Fruit fly (Drosophila melanogaster) whole organism: Measurements from ENCODE around the gene CG31087.

ENCODE experiments used
- CG8478 ChIP-seq: fragments of >200 bp; optimal IDR thresholded peaks from 2 replicates; lab custom pipeline; 2018; ENCODE audit warnings: inconsistent platforms
- Dll ChIP-seq: fragments of >200 bp; optimal IDR thresholded peaks from 2 replicates; lab custom pipeline; 2017
- EcR ChIP-seq, 2 experiments: fragments of >200 bp; optimal IDR thresholded peaks; 2 replicates each; lab custom pipeline; 2017; ENCODE audit warnings: missing biosample characterization in 2 of 2, missing genetic modification characterization in 2 of 2, missing genetic modification reagents in 2 of 2
- pan ChIP-seq: fragments of >200 bp; optimal IDR thresholded peaks from 2 replicates; lab custom pipeline; 2017
- psq ChIP-seq: fragments of >200 bp; optimal IDR thresholded peaks from 2 replicates; lab custom pipeline; 2017
- usp ChIP-seq: fragments of >200 bp; optimal IDR thresholded peaks from 2 replicates; lab custom pipeline; 2017; ENCODE audit warnings: missing biosample characterization, missing genetic modification characterization, mixed read lengths

The CG31087 gene

dm6 chr3R:25297678-25298077 is 16.0 kb downstream of the CG31087 start, which contains the start of gene CG31097:
CG31097 (minus strand) TSS chr3R:25297778.
- TF ChIP-seq Dll (lab: Kevin White, UChicago) (no peak), pan (lab: Kevin White, UChicago) (no peak), EcR (GFP tag; optimal IDR thresholded peaks at IDR 0.05; lab: Kevin White, UChicago) (no peak), CG8478 (lab: Kevin White, UChicago) (no peak), psq (lab: Kevin White, UChicago) (no peak), usp (no peak)

dm6 chr3R:25295320-25296020 is 18.2 kb downstream of the CG31087 start, which contains the start of gene CG31102:
CG31102 (minus strand) TSS chr3R:25295594.
- TF ChIP-seq usp: no peak
- TF ChIP-seq Dll (lab: Kevin White, UChicago): no peak
- TF ChIP-seq CG8478 (lab: Kevin White, UChicago): no peak
- TF ChIP-seq pan (lab: Kevin White, UChicago): no peak
- TF ChIP-seq EcR (GFP tag; optimal IDR thresholded peaks at IDR 0.05; lab: Kevin White, UChicago): no peak

- no peak for TF ChIP-seq Dll (lab: Kevin White, UChicago)
- TF ChIP-seq EcR (GFP tag; optimal IDR thresholded peaks at IDR 0.05; lab: Kevin White, UChicago): no peak
- no peak for TF ChIP-seq psq (lab: Kevin White, UChicago)
- TF ChIP-seq CG8478 (lab: Kevin White, UChicago): no peak
- no peak for TF ChIP-seq pan (lab: Kevin White, UChicago)
- no peak for TF ChIP-seq usp
Measured at dm6 chr3R:25292864-25293284, 20.8 kb downstream of the CG31087 start, which contains the start of gene CG31098. CG31098 (minus strand) TSS chr3R:25292977.

- TF ChIP-seq Dll (lab: Kevin White, UChicago): no peak
- no peak for TF ChIP-seq pan (lab: Kevin White, UChicago)
- TF ChIP-seq EcR (GFP tag; optimal IDR thresholded peaks at IDR 0.05; lab: Kevin White, UChicago): no peak
Measured at dm6 chr3R:25289589-25289988, 24.0 kb downstream of the CG31087 start, which contains the start of gene CG11893. CG11893 (plus strand) TSS chr3R:25289889.

- TF ChIP-seq pan (lab: Kevin White, UChicago) (no peak), psq (lab: Kevin White, UChicago) (no peak), Dll (lab: Kevin White, UChicago) (no peak), CG8478 (lab: Kevin White, UChicago) (no peak), usp (no peak), EcR (GFP tag; optimal IDR thresholded peaks at IDR 0.05; lab: Kevin White, UChicago) (no peak)
Measured at dm6 chr3R:25287128-25287527, 26.5 kb downstream of the CG31087 start, which contains the start of gene CG13658. CG13658 (plus strand) TSS chr3R:25287474.

- TF ChIP-seq CG8478 (lab: Kevin White, UChicago) (no peak), usp (no peak), EcR (GFP tag; optimal IDR thresholded peaks at IDR 0.05; lab: Kevin White, UChicago) (no peak), psq (lab: Kevin White, UChicago) (no peak)
Measured at dm6 chr3R:25285173-25285572, 28.5 kb downstream of the CG31087 start, which contains the start of gene CG31104. CG31104 (plus strand) TSS chr3R:25285473.

dm6 chr3R:25283209-25283670 is 30.4 kb downstream of the CG31087 start, which contains the start of gene CG31300:
CG31300 (plus strand) TSS chr3R:25283620.
- no peak for TF ChIP-seq EcR (GFP tag; optimal IDR thresholded peaks at IDR 0.05; lab: Kevin White, UChicago)
- no peak for TF ChIP-seq Dll (lab: Kevin White, UChicago)
- no peak for TF ChIP-seq CG8478 (lab: Kevin White, UChicago)
- TF ChIP-seq usp: no peak
- no peak for TF ChIP-seq psq (lab: Kevin White, UChicago)
- TF ChIP-seq pan (lab: Kevin White, UChicago): no peak

- TF ChIP-seq pan (lab: Kevin White, UChicago) (no peak), psq (lab: Kevin White, UChicago) (no peak), usp (no peak), CG8478 (lab: Kevin White, UChicago) (no peak), Dll (lab: Kevin White, UChicago) (no peak), EcR (GFP tag; optimal IDR thresholded peaks at IDR 0.05; lab: Kevin White, UChicago) (no peak)
Measured at dm6 chr3R:25281165-25281564, 32.5 kb downstream of the CG31087 start, which contains the start of gene CG11892. CG11892 (plus strand) TSS chr3R:25281548.

- TF ChIP-seq CG8478 (lab: Kevin White, UChicago) (no peak), usp (no peak), EcR (GFP tag; optimal IDR thresholded peaks at IDR 0.05; lab: Kevin White, UChicago) (no peak), pan (lab: Kevin White, UChicago) (no peak), Dll (lab: Kevin White, UChicago) (no peak), psq (lab: Kevin White, UChicago) (no peak)
Measured at dm6 chr3R:25279796-25280350, 33.8 kb downstream of the CG31087 start, which contains the start of gene CG10514. CG10514 (minus strand) TSS chr3R:25279846.

- TF ChIP-seq CG8478 (lab: Kevin White, UChicago) (no peak), usp (no peak), psq (lab: Kevin White, UChicago) (no peak), Dll (lab: Kevin White, UChicago) (no peak)
Measured at dm6 chr3R:25277112-25277511, 36.5 kb downstream of the CG31087 start, which contains the start of gene CG10513. CG10513 (minus strand) TSS chr3R:25277212.

dm6 chr3R:25275276-25275675 is 38.4 kb downstream of the CG31087 start:
- TF ChIP-seq usp: no peak
- TF ChIP-seq psq (lab: Kevin White, UChicago): no peak
- TF ChIP-seq EcR (GFP tag; optimal IDR thresholded peaks at IDR 0.05; lab: Kevin White, UChicago): no peak
- TF ChIP-seq CG8478 (lab: Kevin White, UChicago): no peak
- TF ChIP-seq Dll (lab: Kevin White, UChicago): no peak
- TF ChIP-seq pan (lab: Kevin White, UChicago): no peak
